Fruit fly (Drosophila melanogaster) whole organism, prepupa: ENCODE data around the gene CG42749.

Source experiments
- Blimp-1 ChIP-seq: fragments of 200-800 bp; sonication (Bioruptor generic); optimal IDR thresholded peaks from 3 replicates; lab custom pipeline; 2017; ENCODE audit warnings: missing biosample characterization, missing genetic modification characterization, mild to moderate bottlenecking, moderate library complexity, missing genetic modification reagents
- CG11902 ChIP-seq: fragments of 200-800 bp; sonication (Bioruptor generic); optimal IDR thresholded peaks from 3 replicates; lab custom pipeline; 2016; ENCODE audit warnings: missing biosample characterization, missing genetic modification characterization
- CG31627 ChIP-seq: fragments of 200-800 bp; sonication (Bioruptor generic); optimal IDR thresholded peaks from 3 replicates; lab custom pipeline; 2016; ENCODE audit warnings: missing biosample characterization, missing genetic modification characterization
- CG6276 ChIP-seq: fragments of 200-800 bp; sonication (Bioruptor generic); optimal IDR thresholded peaks from 2 replicates; lab custom pipeline; 2017; ENCODE audit warnings: missing biosample characterization, mild to moderate bottlenecking, missing genetic modification characterization
- Hr4 ChIP-seq: fragments of 200-800 bp; sonication (Bioruptor generic); optimal IDR thresholded peaks from 3 replicates; lab custom pipeline; 2016; ENCODE audit warnings: missing biosample characterization, missing genetic modification characterization
- Met ChIP-seq: fragments of 200-800 bp; sonication (Bioruptor generic); optimal IDR thresholded peaks from 3 replicates; lab custom pipeline; 2016; ENCODE audit warnings: missing biosample characterization, missing genetic modification characterization
- OdsH ChIP-seq: fragments of 200-800 bp; sonication (Bioruptor generic); optimal IDR thresholded peaks from 3 replicates; lab custom pipeline; 2016; ENCODE audit warnings: missing biosample characterization, missing genetic modification characterization
- Smox ChIP-seq: fragments of 200-800 bp; sonication (Bioruptor generic); optimal IDR thresholded peaks from 3 replicates; lab custom pipeline; 2016; ENCODE audit warnings: missing biosample characterization, missing genetic modification characterization
- Sox15 ChIP-seq: fragments of 200-800 bp; sonication (Bioruptor generic); optimal IDR thresholded peaks from 3 replicates; lab custom pipeline; 2016; ENCODE audit warnings: missing biosample characterization, missing genetic modification characterization
- eg ChIP-seq: fragments of 200-800 bp; sonication (Bioruptor generic); IDR thresholded peaks from 3 replicates; pipeline ENCODE4 v1.3.6; 2022; ENCODE audit warnings: missing biosample characterization, missing genetic modification characterization
- fkh ChIP-seq: fragments of 200-800 bp; sonication (Bioruptor generic); optimal IDR thresholded peaks from 3 replicates; lab custom pipeline; 2017; ENCODE audit warnings: missing biosample characterization, mild to moderate bottlenecking, missing genetic modification characterization, moderate library complexity
- pdm3 ChIP-seq: fragments of 200-800 bp; sonication (Bioruptor generic); optimal IDR thresholded peaks from 3 replicates; lab custom pipeline; 2016; ENCODE audit warnings: missing biosample characterization, missing genetic modification characterization

DNA sequence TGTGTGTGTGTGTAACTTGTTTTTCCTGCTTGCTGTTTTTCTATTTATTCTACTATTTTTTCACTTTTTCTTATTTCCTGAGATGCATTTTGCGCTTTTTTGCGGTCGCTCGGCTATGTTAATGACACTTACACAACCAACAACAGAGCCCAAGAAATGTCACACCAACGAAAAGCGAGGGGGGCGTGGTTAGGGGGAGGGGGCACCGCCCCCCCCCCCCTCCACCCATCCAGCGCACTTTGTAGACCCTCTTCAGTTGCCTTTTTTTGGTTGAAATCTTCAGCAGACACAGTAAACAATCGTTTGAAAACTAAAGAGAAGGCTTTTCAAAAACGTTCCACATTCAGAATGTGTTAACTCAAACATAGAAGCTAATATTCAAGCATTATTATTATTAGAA lies 2.7 kb upstream of the CG42749 start:
- TF ChIP-seq Met (no peak), CG31627 (GFP tag; lab: Kevin White, UChicago) (no peak), fkh (no peak), CG6276 (GFP tag; lab: Kevin White, UChicago) (no peak), eg (GFP tag; lab: Robert Waterston, UW) (no peak), Blimp-1 (GFP tag; lab: Kevin White, UChicago) (no peak), Sox15 (GFP tag; lab: Kevin White, UChicago) (no peak), OdsH (no peak), Smox (no peak), CG11902 (GFP tag; lab: Kevin White, UChicago) (no peak), pdm3 (GFP tag; lab: Kevin White, UChicago) (no peak), Hr4 (GFP tag; lab: Kevin White, UChicago) (no peak)
